Fruit fly (Drosophila melanogaster) whole organism, embryonic: ENCODE data around the gene atl.

Experiments used
- ATbp ChIP-seq: fragments of 200-800 bp; sonication (Bioruptor generic); optimal IDR thresholded peaks from 2 replicates; lab custom pipeline; 2017; ENCODE audit warnings: missing biosample characterization, mild to moderate bottlenecking, missing genetic modification characterization, missing genetic modification reagents
- Atf3 ChIP-seq: fragments of 200-800 bp; sonication (Bioruptor generic); optimal IDR thresholded peaks from 3 replicates; lab custom pipeline; 2016; ENCODE audit warnings: missing biosample characterization, missing genetic modification characterization
- CG10462 ChIP-seq: fragments of 200-800 bp; sonication (Bioruptor generic); optimal IDR thresholded peaks from 2 replicates; lab custom pipeline; 2016; ENCODE audit warnings: missing biosample characterization, missing genetic modification characterization
- CG11398 ChIP-seq: fragments of 200-800 bp; sonication (Bioruptor generic); optimal IDR thresholded peaks from 2 replicates; lab custom pipeline; 2016; ENCODE audit warnings: missing biosample characterization, missing genetic modification characterization
- CG12769 ChIP-seq: fragments of 200-800 bp; sonication (Bioruptor generic); optimal IDR thresholded peaks from 2 replicates; lab custom pipeline; 2019; ENCODE audit warnings: missing biosample characterization, mild to moderate bottlenecking, missing genetic modification characterization, moderate library complexity
- CG14441 ChIP-seq: fragments of 200-800 bp; sonication (Bioruptor generic); IDR thresholded peaks from 2 replicates; pipeline ENCODE4 v1.3.6; 2022; ENCODE audit warnings: missing biosample characterization, missing genetic modification characterization
- CG15073 ChIP-seq: fragments of 200-800 bp; sonication (Bioruptor generic); optimal IDR thresholded peaks from 2 replicates; lab custom pipeline; 2016; ENCODE audit warnings: missing biosample characterization, missing genetic modification characterization
- CG1603 ChIP-seq: fragments of 200-800 bp; sonication (Bioruptor generic); optimal IDR thresholded peaks from 2 replicates; lab custom pipeline; 2019; ENCODE audit warnings: missing biosample characterization, mild to moderate bottlenecking, missing genetic modification characterization, moderate library complexity
- CG17802 ChIP-seq: fragments of 200-800 bp; sonication (Bioruptor generic); optimal IDR thresholded peaks from 2 replicates; lab custom pipeline; 2018; ENCODE audit warnings: missing biosample characterization, mild to moderate bottlenecking, missing genetic modification characterization, moderate library complexity
- CG18011 ChIP-seq: fragments of 200-800 bp; sonication (Bioruptor generic); optimal IDR thresholded peaks from 2 replicates; lab custom pipeline; 2017; ENCODE audit warnings: missing biosample characterization, missing genetic modification characterization, mild to moderate bottlenecking, moderate library complexity, missing genotype
- CG2202 ChIP-seq: fragments of 200-800 bp; sonication (Bioruptor generic); optimal IDR thresholded peaks from 2 replicates; lab custom pipeline; 2018; ENCODE audit warnings: missing biosample characterization, mild to moderate bottlenecking, missing genetic modification characterization
- CG3065 ChIP-seq: fragments of 200-800 bp; sonication (Bioruptor generic); optimal IDR thresholded peaks from 2 replicates; lab custom pipeline; 2016; ENCODE audit warnings: missing biosample characterization, missing genetic modification characterization
- CG3407 ChIP-seq: fragments of 200-800 bp; sonication (Bioruptor generic); optimal IDR thresholded peaks from 2 replicates; lab custom pipeline; 2018; ENCODE audit warnings: missing biosample characterization, mild to moderate bottlenecking, missing genetic modification characterization
- CG3847 ChIP-seq: fragments of 200-800 bp; sonication (Bioruptor generic); IDR thresholded peaks from 2 replicates; pipeline ENCODE4 v1.3.6; 2022; ENCODE audit warnings: missing biosample characterization, missing genetic modification characterization
- CG6254 ChIP-seq: fragments of 200-800 bp; sonication (Bioruptor generic); optimal IDR thresholded peaks from 3 replicates; lab custom pipeline; 2017; ENCODE audit warnings: mild to moderate bottlenecking, missing biosample characterization, missing genetic modification reagents, missing genetic modification characterization
- CG6683 ChIP-seq: fragments of 200-800 bp; sonication (Bioruptor generic); optimal IDR thresholded peaks from 2 replicates; lab custom pipeline; 2017; ENCODE audit warnings: missing biosample characterization, mild to moderate bottlenecking, missing genetic modification characterization, missing genetic modification reagents
- CG7786 ChIP-seq: fragments of 200-800 bp; sonication (Bioruptor generic); optimal IDR thresholded peaks from 2 replicates; lab custom pipeline; 2016; ENCODE audit warnings: missing biosample characterization, missing genetic modification characterization
- CG8765 ChIP-seq: fragments of 200-800 bp; sonication (Bioruptor generic); IDR thresholded peaks from 2 replicates; pipeline ENCODE4 v1.3.6; 2022; ENCODE audit warnings: missing biosample characterization, missing genetic modification characterization
- CTCF ChIP-seq: fragments of 200-800 bp; sonication (Bioruptor generic); optimal IDR thresholded peaks from 2 replicates; lab custom pipeline; 2017; ENCODE audit warnings: missing biosample characterization, mild to moderate bottlenecking, missing genetic modification characterization, moderate library complexity
- Chrac-16 ChIP-seq: fragments of 200-800 bp; sonication (Bioruptor generic); optimal IDR thresholded peaks from 3 replicates; lab custom pipeline; 2016; ENCODE audit warnings: missing biosample characterization, missing genetic modification characterization
- D19B ChIP-seq: fragments of 200-800 bp; sonication (Bioruptor generic); optimal IDR thresholded peaks from 2 replicates; lab custom pipeline; 2017; ENCODE audit warnings: missing biosample characterization, mild to moderate bottlenecking, missing genetic modification characterization
- Dip2 ChIP-seq: fragments of 200-800 bp; sonication (Bioruptor generic); IDR thresholded peaks from 2 replicates; pipeline ENCODE4 v1.3.6; 2022; ENCODE audit warnings: missing biosample characterization, missing genetic modification characterization
- Dp ChIP-seq: fragments of 200-800 bp; sonication (Bioruptor generic); optimal IDR thresholded peaks from 2 replicates; lab custom pipeline; 2018; ENCODE audit warnings: missing biosample characterization, mild to moderate bottlenecking, missing genetic modification characterization, moderate library complexity
- Fer2 ChIP-seq: fragments of 200-800 bp; sonication (Bioruptor generic); optimal IDR thresholded peaks from 2 replicates; lab custom pipeline; 2018; ENCODE audit warnings: missing biosample characterization, mild to moderate bottlenecking, missing genetic modification characterization, moderate library complexity
- Gsc ChIP-seq: fragments of 200-800 bp; sonication (Bioruptor generic); IDR thresholded peaks from 2 replicates; pipeline ENCODE4 v1.3.6; 2022; ENCODE audit warnings: missing biosample characterization, missing genetic modification characterization
- HLHmδ ChIP-seq: fragments of 200-800 bp; sonication (Bioruptor generic); optimal IDR thresholded peaks from 2 replicates; lab custom pipeline; 2018; ENCODE audit warnings: missing biosample characterization, mild to moderate bottlenecking, missing genetic modification characterization, moderate library complexity
- Lpt ChIP-seq: fragments of >200 bp; optimal IDR thresholded peaks from 2 replicates; lab custom pipeline; 2018; ENCODE audit warnings: missing biosample characterization, missing genetic modification characterization
- Med ChIP-seq: fragments of 200-800 bp; sonication (Bioruptor generic); peaks from one replicate; lab custom pipeline; 2016; ENCODE audit warnings: missing biosample characterization, missing genetic modification characterization, mild to moderate bottlenecking, inconsistent platforms, moderate library complexity
- Side ChIP-seq: fragments of 200-800 bp; sonication (Bioruptor generic); optimal IDR thresholded peaks from 2 replicates; lab custom pipeline; 2016; ENCODE audit warnings: missing biosample characterization, missing genetic modification characterization
- ara ChIP-seq: fragments of 200-800 bp; sonication (Bioruptor generic); IDR thresholded peaks from 2 replicates; pipeline ENCODE4 v1.3.6; 2022; ENCODE audit warnings: missing biosample characterization, missing genetic modification characterization
- bab2 ChIP-seq: fragments of 200-800 bp; sonication (Bioruptor generic); optimal IDR thresholded peaks from 2 replicates; lab custom pipeline; 2016; ENCODE audit warnings: missing biosample characterization, missing genetic modification characterization
- bbx ChIP-seq: fragments of 200-800 bp; sonication (Bioruptor generic); IDR thresholded peaks from 2 replicates; pipeline ENCODE4 v1.3.6; 2022; ENCODE audit warnings: missing biosample characterization, missing genetic modification characterization; ENCODE audit not compliant: partially characterized antibody
- chm ChIP-seq: fragments of 200-800 bp; sonication (Bioruptor generic); IDR thresholded peaks from 2 replicates; pipeline ENCODE4 v1.3.6; 2022; ENCODE audit warnings: missing biosample characterization, missing genetic modification characterization
- crol ChIP-seq: fragments of 200-800 bp; sonication (Bioruptor generic); IDR thresholded peaks from 2 replicates; pipeline ENCODE4 v1.3.6; 2022; ENCODE audit warnings: missing biosample characterization, missing genetic modification characterization
- disco-r ChIP-seq: fragments of 200-800 bp; sonication (Bioruptor generic); optimal IDR thresholded peaks from 2 replicates; lab custom pipeline; 2016; ENCODE audit warnings: missing biosample characterization, missing genetic modification characterization
- gce ChIP-seq: fragments of 200-800 bp; sonication (Bioruptor generic); IDR thresholded peaks from 3 replicates; pipeline ENCODE4 v1.3.6; 2022; ENCODE audit warnings: missing biosample characterization, missing genetic modification characterization
- odd ChIP-seq: fragments of 200-800 bp; sonication (Bioruptor generic); optimal IDR thresholded peaks from 2 replicates; lab custom pipeline; 2017; ENCODE audit warnings: missing biosample characterization, mild to moderate bottlenecking, missing genetic modification characterization
- seq ChIP-seq: fragments of 200-800 bp; sonication (Bioruptor generic); IDR thresholded peaks from 2 replicates; pipeline ENCODE4 v1.3.6; 2022; ENCODE audit warnings: missing biosample characterization, missing genetic modification characterization
- sqz ChIP-seq: fragments of 200-800 bp; sonication (Bioruptor generic); optimal IDR thresholded peaks from 3 replicates; lab custom pipeline; 2018; ENCODE audit warnings: missing biosample characterization, mild to moderate bottlenecking, missing genetic modification characterization
- sr ChIP-seq: fragments of 200-800 bp; sonication (Bioruptor generic); IDR thresholded peaks from 3 replicates; pipeline ENCODE4 v1.3.6; 2022; ENCODE audit warnings: missing biosample characterization, missing genetic modification characterization
- ssp ChIP-seq: fragments of 200-800 bp; sonication (Bioruptor generic); IDR thresholded peaks from 2 replicates; pipeline ENCODE4 v1.3.6; 2022; ENCODE audit warnings: missing biosample characterization, missing genetic modification characterization
- tll ChIP-seq, 2 experiments: fragments of 200-800 bp in 1 of 2; fragments of >200 bp in 1 of 2; sonication (Bioruptor generic) in 1 of 2; optimal IDR thresholded peaks; 2 replicates each; lab custom pipeline; 2017 to 2019; ENCODE audit warnings: missing biosample characterization in 2 of 2, missing genetic modification characterization in 2 of 2, mild to moderate bottlenecking in 1 of 2, moderate library complexity in 1 of 2
- ttk ChIP-seq: fragments of 200-800 bp; sonication (Bioruptor generic); IDR thresholded peaks from 2 replicates; pipeline ENCODE4 v2.1.2; 2022; ENCODE audit warnings: missing biosample characterization, missing genetic modification characterization
- tx ChIP-seq: fragments of 200-800 bp; sonication (Bioruptor generic); optimal IDR thresholded peaks from 2 replicates; lab custom pipeline; 2016; ENCODE audit warnings: missing biosample characterization, missing genetic modification characterization
- vvl ChIP-seq: fragments of 200-800 bp; sonication (Bioruptor generic); IDR thresholded peaks from 2 replicates; pipeline ENCODE4 v1.3.6; 2022; ENCODE audit warnings: missing biosample characterization, missing genetic modification characterization
- wor ChIP-seq: fragments of 200-800 bp; sonication (Bioruptor generic); IDR thresholded peaks from 2 replicates; pipeline ENCODE4 v1.3.6; 2022; ENCODE audit warnings: missing biosample characterization, missing genetic modification characterization

Gene atl

dm6 chr3R:24604165-24604564 lies 21.3 kb upstream of the atl start (continued):
- TF ChIP-seq Chrac-16 (GFP tag; lab: Kevin White, UChicago): no peak
- TF ChIP-seq CG6683: no peak
- TF ChIP-seq sqz: no peak
- no peak for TF ChIP-seq odd (GFP tag; lab: Kevin White, UChicago)
- TF ChIP-seq Dip2: no peak
- TF ChIP-seq CG3065 (GFP tag; lab: Kevin White, UChicago): no peak
- TF ChIP-seq Side (GFP tag; lab: Kevin White, UChicago): no peak
- peak; percentile 41; the same call in 1 of the 2 replicates for TF ChIP-seq vvl (GFP tag; lab: Robert Waterston, UW)
- TF ChIP-seq chm (GFP tag; lab: Robert Waterston, UW): no peak
- no peak for TF ChIP-seq ssp
- TF ChIP-seq CG12769 (tag; lab: Kevin White, UChicago): peak; percentile 60
- TF ChIP-seq CG17802 (tag; lab: Kevin White, UChicago): no peak
- TF ChIP-seq Fer2: no peak
- TF ChIP-seq CG7786: no peak
- TF ChIP-seq ttk (GFP tag; lab: Robert Waterston, UW): no peak
- TF ChIP-seq CG3407 (GFP tag; lab: Kevin White, UChicago): no peak
- no peak for TF ChIP-seq CG18011 (GFP tag; lab: Kevin White, UChicago)
- no peak for TF ChIP-seq D19B (GFP tag; lab: Kevin White, UChicago)
- TF ChIP-seq bab2: no peak
- TF ChIP-seq sr (GFP tag; lab: Robert Waterston, UW): peak; percentile 83
- no peak for TF ChIP-seq Lpt (GFP tag; lab: Kevin White, UChicago)
- TF ChIP-seq disco-r (GFP tag; lab: Kevin White, UChicago): no peak
- no peak for TF ChIP-seq gce (GFP tag; lab: Robert Waterston, UW)
- no peak for TF ChIP-seq CG1603 (tag; lab: Kevin White, UChicago)
- TF ChIP-seq tx (GFP tag; lab: Kevin White, UChicago): no peak
- no peak for TF ChIP-seq bbx (GFP tag; lab: Robert Waterston, UW)
- peak in 1 of 2 experiments; percentile 20 for TF ChIP-seq tll (GFP tag; optimal IDR thresholded peaks at IDR 0.05; lab: Kevin White, UChicago)
- TF ChIP-seq CG11398 (GFP tag; lab: Kevin White, UChicago): no peak
- TF ChIP-seq CG8765: no peak
- no peak for TF ChIP-seq CG2202
- no peak for TF ChIP-seq wor (GFP tag; lab: Robert Waterston, UW)
- no peak for TF ChIP-seq CTCF (GFP tag; lab: Kevin White, UChicago)
- no peak for TF ChIP-seq CG6254
- no peak for TF ChIP-seq CG10462 (GFP tag; lab: Kevin White, UChicago)
- TF ChIP-seq Gsc (GFP tag; lab: Robert Waterston, UW): no peak
- no peak for TF ChIP-seq HLHmδ (GFP tag; lab: Kevin White, UChicago)
- no peak for TF ChIP-seq ara

DNA sequence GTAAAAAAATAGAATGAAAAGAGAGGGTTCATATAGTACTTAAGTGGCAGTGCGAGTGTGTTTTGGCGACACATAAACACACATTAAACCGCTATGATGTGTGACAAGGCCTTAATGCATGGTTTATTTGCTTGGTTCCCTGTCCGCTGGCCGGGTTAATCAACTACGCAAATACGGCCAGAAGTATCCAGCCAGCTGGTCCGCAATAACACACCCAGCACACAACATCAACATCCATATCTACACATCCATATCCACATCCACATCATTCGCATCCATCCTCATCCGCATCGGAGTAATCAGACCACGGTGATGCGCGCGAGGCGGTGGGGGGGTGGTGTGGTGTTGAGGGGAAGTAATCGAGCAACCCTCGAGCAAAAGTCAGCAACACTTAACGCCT lies 18.6 kb upstream of the atl start:
- TF ChIP-seq crol (GFP tag; lab: Robert Waterston, UW) (peak; percentile 48), wor (GFP tag; lab: Robert Waterston, UW) (no peak), ATbp (GFP tag; lab: Kevin White, UChicago) (no peak), Med (GFP tag; lab: Kevin White, UChicago) (peak; percentile 68), CG3847 (GFP tag; lab: Robert Waterston, UW) (0 out of 2 replicates have a peak, but pooled peaks have one; percentile 8), CG15073 (GFP tag; lab: Kevin White, UChicago) (peak; percentile 12), Dp (GFP tag; lab: Kevin White, UChicago) (no peak), CG14441 (GFP tag; lab: Robert Waterston, UW) (0 out of 2 replicates have a peak, but pooled peaks have one; percentile 14), seq (no peak), CG17802 (tag; lab: Kevin White, UChicago) (peak; percentile 43), Atf3 (no peak)
